Fruit fly (Drosophila melanogaster): ENCODE data around the gene CG5909.

- TF ChIP-seq h (optimal IDR thresholded peaks at IDR 0.05) (no peak), insv (optimal IDR thresholded peaks at IDR 0.05) (no peak), Sin3A (optimal IDR thresholded peaks at IDR 0.05) (no peak), psq (optimal IDR thresholded peaks at IDR 0.05) (no peak), Myc (optimal IDR thresholded peaks at IDR 0.05) (no peak)
Measured at dm6 chr3R:27167350-27167749, 6.4 kb downstream of the CG5909 start.

Data from Kc167 (cell line).